Worm (Caenorhabditis elegans) whole organism, L4/young adult: ENCODE measurements around the gene srw-2.

ENCODE experiments used
- W03F9.2 ChIP-seq: fragments of 150-350 bp; optimal IDR thresholded peaks from 2 replicates; lab custom pipeline; 2014; ENCODE audit warnings: missing biosample characterization, missing genetic modification characterization
- dao-5 ChIP-seq: sonication (generic microtip); optimal IDR thresholded peaks from 2 replicates; lab custom pipeline; 2016; ENCODE audit warnings: missing genotype, missing genetic modification characterization, moderate library complexity, missing compliant biosample characterization
- him-1 ChIP-seq: sonication (generic microtip); optimal IDR thresholded peaks from 2 replicates; lab custom pipeline; 2016; ENCODE audit warnings: missing genotype, missing genetic modification reagents, missing genetic modification characterization, missing compliant biosample characterization

srw-2 gene

ce11 chrV:2826815-2827214 lies 3.9 kb upstream of the srw-2 start, which contains the start of gene T03D3.5:
Gene T03D3.5 (minus strand): TSS chrV:2826835.
- TF ChIP-seq W03F9.2 (tag; lab: Kevin White, UChicago) (no peak), dao-5 (tag; lab: Kevin White, UChicago) (no peak), him-1 (tag; lab: Kevin White, UChicago) (no peak)

ce11 chrV:2832666-2833065 lies 2.0 kb downstream of the srw-2 start, which contains the start of gene srj-50:
Gene srj-50 (plus strand): TSS chrV:2832966.
- no peak for TF ChIP-seq dao-5 (tag; lab: Kevin White, UChicago)
- no peak for TF ChIP-seq him-1 (tag; lab: Kevin White, UChicago)

ce11 chrV:2836501-2836900 lies 5.8 kb downstream of the srw-2 start, which contains the start of gene srj-45:
Gene srj-45 (minus strand): TSS chrV:2836601.
- TF ChIP-seq him-1 (tag; lab: Kevin White, UChicago): no peak
- TF ChIP-seq dao-5 (tag; lab: Kevin White, UChicago): no peak
- TF ChIP-seq W03F9.2 (tag; lab: Kevin White, UChicago): no peak

ce11 chrV:2845771-2846170 lies 15.1 kb downstream of the srw-2 start, which contains the start of gene srj-44:
Gene srj-44 (minus strand): TSS chrV:2845871.
- TF ChIP-seq W03F9.2 (tag; lab: Kevin White, UChicago) (no peak), him-1 (tag; lab: Kevin White, UChicago) (no peak), dao-5 (tag; lab: Kevin White, UChicago) (no peak)

ce11 chrV:2848290-2848937 lies 17.7 kb downstream of the srw-2 start, which contains the start of gene srj-49:
Gene srj-49 (minus strand): TSS chrV:2848340.
- no peak for TF ChIP-seq W03F9.2 (tag; lab: Kevin White, UChicago)
- no peak for TF ChIP-seq him-1 (tag; lab: Kevin White, UChicago)
- TF ChIP-seq dao-5 (tag; lab: Kevin White, UChicago): no peak

ce11 chrV:2849071-2849470 lies 18.4 kb downstream of the srw-2 start, which contains the start of gene ugt-53:
Gene ugt-53 (plus strand): TSS chrV:2849343.
- TF ChIP-seq dao-5 (tag; lab: Kevin White, UChicago) (no peak), W03F9.2 (tag; lab: Kevin White, UChicago) (no peak), him-1 (tag; lab: Kevin White, UChicago) (no peak)

- TF ChIP-seq dao-5 (tag; lab: Kevin White, UChicago) (no peak), W03F9.2 (tag; lab: Kevin White, UChicago) (no peak), him-1 (tag; lab: Kevin White, UChicago) (no peak)
Observed at ce11 chrV:2855473-2855872, 24.8 kb downstream of the srw-2 start, which contains the start of gene srj-57. Gene srj-57 (minus strand): TSS chrV:2855573.

ce11 chrV:2857842-2858241 lies 27.2 kb downstream of the srw-2 start, which contains the start of gene srj-55:
Gene srj-55 (minus strand): TSS chrV:2857942.
- TF ChIP-seq dao-5 (tag; lab: Kevin White, UChicago): no peak

- TF ChIP-seq dao-5 (tag; lab: Kevin White, UChicago) (no peak), him-1 (tag; lab: Kevin White, UChicago) (no peak), W03F9.2 (tag; lab: Kevin White, UChicago) (no peak)
Observed at ce11 chrV:2859738-2860137, 29.1 kb downstream of the srw-2 start, which contains the start of gene srj-54. Gene srj-54 (minus strand): TSS chrV:2859838.

- no peak for TF ChIP-seq him-1 (tag; lab: Kevin White, UChicago)
- TF ChIP-seq dao-5 (tag; lab: Kevin White, UChicago): no peak
- TF ChIP-seq W03F9.2 (tag; lab: Kevin White, UChicago): no peak
Observed at ce11 chrV:2861505-2861904, 30.8 kb downstream of the srw-2 start, which contains the start of gene srh-270. Gene srh-270 (minus strand): TSS chrV:2861605.

- no peak for TF ChIP-seq W03F9.2 (tag; lab: Kevin White, UChicago)
- no peak for TF ChIP-seq him-1 (tag; lab: Kevin White, UChicago)
- no peak for TF ChIP-seq dao-5 (tag; lab: Kevin White, UChicago)
Observed at ce11 chrV:2863033-2863432, 32.4 kb downstream of the srw-2 start, which contains the start of gene srh-272. Gene srh-272 (plus strand): TSS chrV:2863333.

ce11 chrV:2864899-2865298 lies 34.2 kb downstream of the srw-2 start, which contains the start of gene srh-240:
Gene srh-240 (plus strand): TSS chrV:2865199.
- TF ChIP-seq him-1 (tag; lab: Kevin White, UChicago): no peak
- TF ChIP-seq dao-5 (tag; lab: Kevin White, UChicago): no peak
- no peak for TF ChIP-seq W03F9.2 (tag; lab: Kevin White, UChicago)

ce11 chrV:2869503-2869902 lies 38.8 kb downstream of the srw-2 start, which contains the start of gene srh-241:
Gene srh-241 (minus strand): TSS chrV:2869603.
- TF ChIP-seq W03F9.2 (tag; lab: Kevin White, UChicago): no peak
- no peak for TF ChIP-seq him-1 (tag; lab: Kevin White, UChicago)
- no peak for TF ChIP-seq dao-5 (tag; lab: Kevin White, UChicago)
